Fruit fly (Drosophila melanogaster) whole organism, embryonic: Measurements from ENCODE around the gene Muc30E.

ENCODE experiments used
- CG10543 ChIP-seq: fragments of 200-800 bp; sonication (Bioruptor generic); optimal IDR thresholded peaks from 3 replicates; lab custom pipeline; 2017; ENCODE audit warnings: missing biosample characterization, mild to moderate bottlenecking, missing genetic modification characterization, moderate library complexity
- CG11247 ChIP-seq: fragments of 200-800 bp; sonication (Bioruptor generic); IDR thresholded peaks from 2 replicates; pipeline ENCODE4 v1.3.6; 2022; ENCODE audit warnings: missing biosample characterization, missing genetic modification characterization
- CG11456 ChIP-seq: fragments of 200-800 bp; sonication (Bioruptor generic); IDR thresholded peaks from 3 replicates; pipeline ENCODE4 v1.3.6; 2022; ENCODE audit warnings: missing biosample characterization, missing genetic modification characterization
- CG11504 ChIP-seq: fragments of 200-800 bp; sonication (Bioruptor generic); optimal IDR thresholded peaks from 3 replicates; lab custom pipeline; 2019; ENCODE audit warnings: missing biosample characterization, mild to moderate bottlenecking, missing genetic modification characterization, moderate library complexity
- CG12942 ChIP-seq: fragments of 200-800 bp; sonication (Bioruptor generic); optimal IDR thresholded peaks from 3 replicates; lab custom pipeline; 2016; ENCODE audit warnings: missing biosample characterization, missing genetic modification characterization
- CG13287 ChIP-seq: fragments of 200-800 bp; sonication (Bioruptor generic); IDR thresholded peaks from 2 replicates; pipeline ENCODE4 v1.3.6; 2022; ENCODE audit warnings: missing biosample characterization, missing genetic modification characterization; ENCODE audit not compliant: partially characterized antibody
- CG1603 ChIP-seq: fragments of 200-800 bp; sonication (Bioruptor generic); optimal IDR thresholded peaks from 2 replicates; lab custom pipeline; 2019; ENCODE audit warnings: missing biosample characterization, mild to moderate bottlenecking, missing genetic modification characterization, moderate library complexity
- CG16813 ChIP-seq: fragments of 200-800 bp; sonication (Bioruptor generic); IDR thresholded peaks from 3 replicates; pipeline ENCODE4 v1.3.6; 2022; ENCODE audit warnings: missing biosample characterization, missing genetic modification characterization; ENCODE audit not compliant: partially characterized antibody
- CG30020 ChIP-seq: fragments of 200-800 bp; optimal IDR thresholded peaks from 2 replicates; lab custom pipeline; 2019; ENCODE audit warnings: missing biosample characterization, mild to moderate bottlenecking, missing genetic modification characterization, moderate library complexity
- CG30403 ChIP-seq: fragments of 200-800 bp; sonication (Bioruptor generic); optimal IDR thresholded peaks from 3 replicates; lab custom pipeline; 2016; ENCODE audit warnings: missing biosample characterization, missing genetic modification characterization
- CG31441 ChIP-seq: fragments of 200-800 bp; sonication (Bioruptor generic); IDR thresholded peaks from 2 replicates; pipeline ENCODE4 v1.3.6; 2022; ENCODE audit warnings: missing biosample characterization, missing genetic modification characterization
- CG34422 ChIP-seq: fragments of 200-800 bp; sonication (Bioruptor generic); IDR thresholded peaks from 3 replicates; pipeline ENCODE4 v1.3.6; 2022; ENCODE audit warnings: missing biosample characterization, missing genetic modification characterization
- CG3838 ChIP-seq: fragments of 200-800 bp; sonication (Bioruptor generic); optimal IDR thresholded peaks from 3 replicates; lab custom pipeline; 2016; ENCODE audit warnings: missing biosample characterization, missing genetic modification characterization
- CG4360 ChIP-seq: fragments of 200-800 bp; sonication (Bioruptor generic); IDR thresholded peaks from 2 replicates; pipeline ENCODE4 v1.3.6; 2022; ENCODE audit warnings: missing biosample characterization, missing genetic modification characterization
- CG4820 ChIP-seq: fragments of 200-800 bp; sonication (Bioruptor generic); optimal IDR thresholded peaks from 3 replicates; lab custom pipeline; 2016; ENCODE audit warnings: missing biosample characterization, missing genetic modification characterization
- CG6175 ChIP-seq: fragments of 200-800 bp; sonication (Bioruptor generic); IDR thresholded peaks from 3 replicates; pipeline ENCODE4 v1.3.6; 2022; ENCODE audit warnings: missing biosample characterization, missing genetic modification characterization
- CG7271 ChIP-seq: fragments of 200-800 bp; sonication (Bioruptor generic); optimal IDR thresholded peaks from 2 replicates; lab custom pipeline; 2018; ENCODE audit warnings: missing biosample characterization, mild to moderate bottlenecking, missing genetic modification characterization, moderate library complexity
- CG7556 ChIP-seq: fragments of 200-800 bp; sonication (Bioruptor generic); optimal IDR thresholded peaks from 2 replicates; lab custom pipeline; 2017; ENCODE audit warnings: missing biosample characterization, mild to moderate bottlenecking, missing genetic modification characterization
- CG7928 ChIP-seq: fragments of 200-800 bp; sonication (Bioruptor generic); optimal IDR thresholded peaks from 2 replicates; lab custom pipeline; 2017; ENCODE audit warnings: missing biosample characterization, mild to moderate bottlenecking, missing genetic modification characterization
- CG8281 ChIP-seq: fragments of 200-800 bp; sonication (Bioruptor generic); optimal IDR thresholded peaks from 2 replicates; lab custom pipeline; 2018; ENCODE audit warnings: missing biosample characterization, mild to moderate bottlenecking, missing genetic modification characterization, moderate library complexity
- CG9932 ChIP-seq: fragments of 200-800 bp; sonication (Bioruptor generic); IDR thresholded peaks from 2 replicates; pipeline ENCODE4 v1.3.6; 2022; ENCODE audit warnings: missing biosample characterization, missing genetic modification characterization
- Camta ChIP-seq: fragments of 200-800 bp; sonication (Bioruptor generic); optimal IDR thresholded peaks from 2 replicates; lab custom pipeline; 2016; ENCODE audit warnings: missing biosample characterization, missing genetic modification characterization
- CkIIα-i1 ChIP-seq: fragments of 200-800 bp; sonication (Bioruptor generic); IDR thresholded peaks from 2 replicates; pipeline ENCODE4 v1.3.6; 2022; ENCODE audit warnings: missing biosample characterization, missing genetic modification characterization
- Dfd ChIP-seq, 2 experiments: fragments of >200 bp; optimal IDR thresholded peaks; 2 replicates each; lab custom pipeline; 2017; ENCODE audit warnings: missing biosample characterization in 2 of 2, missing genetic modification characterization in 2 of 2
- E2f1 ChIP-seq: fragments of 200-800 bp; sonication (Bioruptor generic); IDR thresholded peaks from 2 replicates; pipeline ENCODE4 v1.3.6; 2022; ENCODE audit warnings: missing biosample characterization, missing genetic modification characterization
- ERR ChIP-seq: fragments of 200-800 bp; sonication (Bioruptor generic); optimal IDR thresholded peaks from 2 replicates; lab custom pipeline; 2016; ENCODE audit warnings: missing biosample characterization, missing genetic modification characterization
- Eip74EF ChIP-seq, 2 experiments: fragments of 200-800 bp in 1 of 2; fragments of >200 bp in 1 of 2; sonication (Bioruptor generic) in 1 of 2; optimal IDR thresholded peaks; 2 replicates each; lab custom pipeline; 2017 to 2019; ENCODE audit warnings: missing biosample characterization in 2 of 2, missing genetic modification characterization in 2 of 2, mild to moderate bottlenecking in 1 of 2, moderate library complexity in 1 of 2
- Ets97D ChIP-seq: fragments of 200-800 bp; sonication (Bioruptor generic); optimal IDR thresholded peaks from 3 replicates; lab custom pipeline; 2016; ENCODE audit warnings: missing biosample characterization, missing genetic modification characterization
- HLH54F ChIP-seq: fragments of 200-800 bp; sonication (Bioruptor generic); optimal IDR thresholded peaks from 3 replicates; lab custom pipeline; 2016; ENCODE audit warnings: missing biosample characterization, missing genetic modification characterization
- Hey ChIP-seq: fragments of 200-800 bp; sonication (Bioruptor generic); optimal IDR thresholded peaks from 3 replicates; lab custom pipeline; 2018; ENCODE audit warnings: missing biosample characterization, mild to moderate bottlenecking, missing genetic modification characterization
- Hsf ChIP-seq: fragments of 200-800 bp; sonication (Bioruptor generic); optimal IDR thresholded peaks from 3 replicates; lab custom pipeline; 2016; ENCODE audit warnings: missing biosample characterization, missing genetic modification characterization
- Lpt ChIP-seq: fragments of >200 bp; optimal IDR thresholded peaks from 2 replicates; lab custom pipeline; 2018; ENCODE audit warnings: missing biosample characterization, missing genetic modification characterization
- Med ChIP-seq: fragments of 200-800 bp; sonication (Bioruptor generic); peaks from one replicate; lab custom pipeline; 2016; ENCODE audit warnings: missing biosample characterization, missing genetic modification characterization, mild to moderate bottlenecking, inconsistent platforms, moderate library complexity
- Opbp ChIP-seq: fragments of 200-800 bp; sonication (Bioruptor generic); IDR thresholded peaks from 3 replicates; pipeline ENCODE4 v1.3.6; 2022; ENCODE audit warnings: missing biosample characterization, missing genetic modification characterization; ENCODE audit not compliant: partially characterized antibody
- Rx ChIP-seq: fragments of 200-800 bp; sonication (Bioruptor generic); IDR thresholded peaks from 2 replicates; pipeline ENCODE4 v1.3.6; 2022; ENCODE audit warnings: missing biosample characterization, missing genetic modification characterization
- Sox102F ChIP-seq: fragments of 200-800 bp; sonication (Bioruptor generic); optimal IDR thresholded peaks from 2 replicates; lab custom pipeline; 2018; ENCODE audit warnings: missing biosample characterization, mild to moderate bottlenecking, missing genetic modification characterization, moderate library complexity
- TFAM ChIP-seq: fragments of 200-800 bp; sonication (Bioruptor generic); optimal IDR thresholded peaks from 2 replicates; lab custom pipeline; 2017; ENCODE audit warnings: missing biosample characterization, missing genetic modification characterization, inconsistent platforms
- ab ChIP-seq: fragments of 200-800 bp; sonication (Bioruptor generic); optimal IDR thresholded peaks from 2 replicates; lab custom pipeline; 2016; ENCODE audit warnings: missing biosample characterization, missing genetic modification characterization
- chif ChIP-seq, 2 experiments: fragments of 200-800 bp; sonication (Bioruptor generic); optimal IDR thresholded peaks; 3 replicates each; lab custom pipeline; 2016; ENCODE audit warnings: missing biosample characterization in 2 of 2, missing genetic modification characterization in 2 of 2
- ci ChIP-seq: fragments of 200-800 bp; sonication (Bioruptor generic); IDR thresholded peaks from 3 replicates; pipeline ENCODE4 v1.3.6; 2022; ENCODE audit warnings: missing biosample characterization, missing genetic modification characterization
- cwo ChIP-seq: fragments of 200-800 bp; sonication (Bioruptor generic); optimal IDR thresholded peaks from 3 replicates; lab custom pipeline; 2017; ENCODE audit warnings: missing biosample characterization, missing genetic modification characterization, mild to moderate bottlenecking, moderate library complexity, missing genetic modification reagents
- dpn ChIP-seq, 2 experiments: fragments of 200-800 bp; sonication (Bioruptor generic); optimal IDR thresholded peaks; 3 replicates each; lab custom pipeline; 2016; ENCODE audit warnings: missing biosample characterization in 2 of 2, missing genetic modification characterization in 2 of 2
- eyg ChIP-seq: fragments of 200-800 bp; sonication (Bioruptor generic); optimal IDR thresholded peaks from 3 replicates; lab custom pipeline; 2016; ENCODE audit warnings: missing biosample characterization, missing genetic modification characterization
- lmd ChIP-seq: fragments of 200-800 bp; sonication (Bioruptor generic); IDR thresholded peaks from 2 replicates; pipeline ENCODE4 v1.3.6; 2022; ENCODE audit warnings: missing biosample characterization, missing genetic modification characterization
- maf-S ChIP-seq: fragments of 200-800 bp; sonication (Bioruptor generic); optimal IDR thresholded peaks from 2 replicates; lab custom pipeline; 2016; ENCODE audit warnings: missing biosample characterization, missing genetic modification characterization
- mirr ChIP-seq: fragments of 200-800 bp; sonication (Bioruptor generic); optimal IDR thresholded peaks from 3 replicates; lab custom pipeline; 2018; ENCODE audit warnings: missing biosample characterization, mild to moderate bottlenecking, missing genetic modification characterization
- nmo ChIP-seq: fragments of 200-800 bp; sonication (Bioruptor generic); optimal IDR thresholded peaks from 2 replicates; lab custom pipeline; 2018; ENCODE audit warnings: missing biosample characterization, mild to moderate bottlenecking, missing genetic modification characterization, moderate library complexity
- pnt ChIP-seq: fragments of 200-800 bp; sonication (Bioruptor generic); optimal IDR thresholded peaks from 3 replicates; lab custom pipeline; 2016; ENCODE audit warnings: missing biosample characterization, missing genetic modification characterization
- tgo ChIP-seq: fragments of 200-800 bp; sonication (Bioruptor generic); IDR thresholded peaks from 3 replicates; pipeline ENCODE4 v1.3.6; 2022; ENCODE audit warnings: missing biosample characterization, missing genetic modification characterization
- trh ChIP-seq: fragments of 200-800 bp; sonication (Bioruptor generic); optimal IDR thresholded peaks from 2 replicates; lab custom pipeline; 2016; ENCODE audit warnings: missing biosample characterization, missing genetic modification characterization
- unc-4 ChIP-seq: fragments of 200-800 bp; sonication (Bioruptor generic); IDR thresholded peaks from 2 replicates; pipeline ENCODE4 v1.3.6; 2022; ENCODE audit warnings: missing biosample characterization, missing genetic modification characterization; ENCODE audit not compliant: partially characterized antibody
- z ChIP-seq: fragments of 200-800 bp; sonication (Bioruptor generic); IDR thresholded peaks from 3 replicates; pipeline ENCODE4 v1.3.6; 2022; ENCODE audit warnings: missing biosample characterization, missing genetic modification characterization

Muc30E gene

DNA sequence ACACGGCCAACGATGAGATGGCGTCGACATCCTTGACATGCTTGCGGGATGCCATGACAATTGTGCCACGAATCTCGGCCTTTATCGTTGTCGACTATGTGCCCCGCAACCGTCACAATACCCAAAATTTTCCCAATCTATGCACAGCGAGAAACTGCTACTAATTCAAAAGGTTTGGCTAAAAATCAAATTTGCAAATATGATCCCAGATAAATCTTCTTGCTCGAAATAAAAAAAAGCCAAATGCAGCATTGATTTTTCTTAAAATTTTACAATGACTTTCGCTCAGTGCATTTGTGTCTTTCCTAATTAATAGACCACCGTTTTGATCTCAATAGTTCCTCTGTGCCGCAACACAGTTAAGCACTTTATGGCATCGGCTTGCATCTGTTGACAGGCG lies 40.0 kb downstream of the Muc30E start:
- no peak for TF ChIP-seq trh (GFP tag; lab: Kevin White, UChicago)
- TF ChIP-seq CG8281 (tag; lab: Kevin White, UChicago), result no peak
- TF ChIP-seq maf-S (GFP tag; lab: Kevin White, UChicago), result no peak
- no peak for TF ChIP-seq Hey (tag; lab: Kevin White, UChicago)
- no peak for TF ChIP-seq CG10543 (GFP tag; lab: Kevin White, UChicago)
- no peak for TF ChIP-seq CG13287 (GFP tag; lab: Robert Waterston, UW)
- peak; percentile 18 for TF ChIP-seq CG1603
- peak; percentile 26; the same call in 1 of the 2 replicates for TF ChIP-seq lmd (GFP tag; lab: Robert Waterston, UW)
- TF ChIP-seq Dfd (GFP tag; optimal IDR thresholded peaks at IDR 0.05; lab: Kevin White, UChicago), result no peak
- TF ChIP-seq Med (GFP tag; lab: Kevin White, UChicago), result peak; percentile 38
- no peak for TF ChIP-seq CG12942
- TF ChIP-seq CG4820 (GFP tag; lab: Kevin White, UChicago), result no peak
- TF ChIP-seq Lpt (GFP tag; lab: Kevin White, UChicago), result no peak
- no peak for TF ChIP-seq CG9932 (GFP tag; lab: Robert Waterston, UW)
- TF ChIP-seq CG7928 (GFP tag; lab: Kevin White, UChicago), result no peak
- no peak for TF ChIP-seq HLH54F (GFP tag; lab: Kevin White, UChicago)
- TF ChIP-seq mirr (GFP tag; lab: Kevin White, UChicago), result no peak
- no peak for TF ChIP-seq CG4360 (GFP tag; lab: Robert Waterston, UW)
- peak; percentile 17 for TF ChIP-seq CG11504 (tag; lab: Kevin White, UChicago)
- no peak for TF ChIP-seq CG34422
- TF ChIP-seq E2f1 (GFP tag; lab: Robert Waterston, UW), result no peak
- no peak for TF ChIP-seq ab (GFP tag; lab: Kevin White, UChicago)
- TF ChIP-seq CG6175, result no peak
- 0 out of 3 replicates have a peak, but pooled peaks have one; percentile 23 for TF ChIP-seq CG11456 (GFP tag; lab: Robert Waterston, UW)
- TF ChIP-seq pnt (GFP tag; lab: Kevin White, UChicago), result no peak
- no peak for TF ChIP-seq CG16813 (GFP tag; lab: Robert Waterston, UW)
- TF ChIP-seq Camta (GFP tag; lab: Kevin White, UChicago), result no peak
- no peak for TF ChIP-seq CG30403
- no peak for TF ChIP-seq dpn (GFP tag; optimal IDR thresholded peaks at IDR 0.05; lab: Kevin White, UChicago)
- TF ChIP-seq CG11247 (GFP tag; lab: Robert Waterston, UW), result no peak
- TF ChIP-seq Opbp (GFP tag; lab: Robert Waterston, UW), result no peak
- no peak for TF ChIP-seq eyg (GFP tag; lab: Kevin White, UChicago)
- no peak for TF ChIP-seq nmo (GFP tag; lab: Kevin White, UChicago)
- no peak for TF ChIP-seq Ets97D (GFP tag; lab: Kevin White, UChicago)
- no peak for TF ChIP-seq CG31441 (GFP tag; lab: Robert Waterston, UW)
- no peak for TF ChIP-seq unc-4 (GFP tag; lab: Robert Waterston, UW)
- TF ChIP-seq ci (GFP tag; lab: Robert Waterston, UW), result peak; percentile 58; the same call in 2 of the 3 replicates
- no peak for TF ChIP-seq CG7271 (tag; lab: Kevin White, UChicago)
- TF ChIP-seq chif (GFP tag; optimal IDR thresholded peaks at IDR 0.05; lab: Kevin White, UChicago), result no peak
- TF ChIP-seq TFAM (GFP tag; lab: Kevin White, UChicago), result no peak
- TF ChIP-seq CG30020 (tag; lab: Kevin White, UChicago), result no peak
- TF ChIP-seq Hsf (GFP tag; lab: Kevin White, UChicago), result no peak
- TF ChIP-seq cwo (GFP tag; lab: Kevin White, UChicago), result no peak
- TF ChIP-seq Rx (GFP tag; lab: Robert Waterston, UW), result no peak
- TF ChIP-seq Sox102F (GFP tag; lab: Kevin White, UChicago), result peak; percentile 6
- TF ChIP-seq z (GFP tag; lab: Robert Waterston, UW), result no peak
- TF ChIP-seq Eip74EF (GFP tag; optimal IDR thresholded peaks at IDR 0.05; lab: Kevin White, UChicago), result no peak
- TF ChIP-seq CG3838 (GFP tag; lab: Kevin White, UChicago), result no peak
- TF ChIP-seq ERR (GFP tag; lab: Kevin White, UChicago), result no peak
- TF ChIP-seq CkIIα-i1 (GFP tag; lab: Robert Waterston, UW), result no peak
- TF ChIP-seq CG7556 (GFP tag; lab: Kevin White, UChicago), result no peak
- no peak for TF ChIP-seq tgo
